Fruit fly (Drosophila melanogaster) whole organism, prepupa: Measurements from ENCODE around the gene CG12531.

Experiments
- Blimp-1 ChIP-seq: fragments of 200-800 bp; sonication (Bioruptor generic); optimal IDR thresholded peaks from 3 replicates; lab custom pipeline; 2017; ENCODE audit warnings: missing biosample characterization, missing genetic modification characterization, mild to moderate bottlenecking, moderate library complexity, missing genetic modification reagents
- CG10631 ChIP-seq: fragments of 200-800 bp; sonication (Bioruptor generic); optimal IDR thresholded peaks from 2 replicates; lab custom pipeline; 2016; ENCODE audit warnings: missing biosample characterization, missing genetic modification characterization
- CG11294 ChIP-seq: fragments of 200-800 bp; sonication (Bioruptor generic); IDR thresholded peaks from 2 replicates; pipeline ENCODE4 v1.3.6; 2022; ENCODE audit warnings: missing biosample characterization, missing genetic modification characterization
- CG15336 ChIP-seq: fragments of 200-800 bp; sonication (Bioruptor generic); IDR thresholded peaks from 2 replicates; pipeline ENCODE4 v1.3.6; 2022; ENCODE audit warnings: missing biosample characterization, missing genetic modification characterization
- CG1621 ChIP-seq: fragments of 200-800 bp; sonication (Bioruptor generic); optimal IDR thresholded peaks from 3 replicates; lab custom pipeline; 2018; ENCODE audit warnings: missing biosample characterization, mild to moderate bottlenecking, missing genetic modification characterization
- CG16779 ChIP-seq: fragments of 200-800 bp; sonication (Bioruptor generic); optimal IDR thresholded peaks from 3 replicates; lab custom pipeline; 2017; ENCODE audit warnings: missing biosample characterization, mild to moderate bottlenecking, missing genetic modification characterization
- CG31627 ChIP-seq: fragments of 200-800 bp; sonication (Bioruptor generic); optimal IDR thresholded peaks from 3 replicates; lab custom pipeline; 2016; ENCODE audit warnings: missing biosample characterization, missing genetic modification characterization
- CG32006 ChIP-seq: fragments of 200-800 bp; sonication (Bioruptor generic); optimal IDR thresholded peaks from 3 replicates; lab custom pipeline; 2017; ENCODE audit warnings: missing biosample characterization, mild to moderate bottlenecking, missing genetic modification characterization
- CG34406 ChIP-seq: fragments of 200-800 bp; sonication (Bioruptor generic); optimal IDR thresholded peaks from 3 replicates; lab custom pipeline; 2016; ENCODE audit warnings: missing biosample characterization, missing genetic modification characterization
- CG3919 ChIP-seq: fragments of 200-800 bp; sonication (Bioruptor generic); optimal IDR thresholded peaks from 3 replicates; lab custom pipeline; 2016; ENCODE audit warnings: missing biosample characterization, missing genetic modification characterization
- CG6163 ChIP-seq: fragments of 200-800 bp; sonication (Bioruptor generic); IDR thresholded peaks from 3 replicates; pipeline ENCODE4 v1.3.6; 2022; ENCODE audit warnings: missing biosample characterization, missing genetic modification characterization
- CG6808 ChIP-seq: fragments of 200-800 bp; sonication (Bioruptor generic); optimal IDR thresholded peaks from 3 replicates; lab custom pipeline; 2017; ENCODE audit warnings: missing biosample characterization, missing genetic modification characterization, mild to moderate bottlenecking, moderate library complexity, missing genetic modification reagents
- CG6854 ChIP-seq: fragments of 200-800 bp; sonication (Bioruptor generic); optimal IDR thresholded peaks from 2 replicates; lab custom pipeline; 2017; ENCODE audit warnings: missing biosample characterization, mild to moderate bottlenecking, missing genetic modification characterization
- CG7368 ChIP-seq: fragments of 200-800 bp; sonication (Bioruptor generic); optimal IDR thresholded peaks from 3 replicates; lab custom pipeline; 2016; ENCODE audit warnings: missing biosample characterization, missing genetic modification characterization
- CG8119 ChIP-seq: fragments of 200-800 bp; sonication (Bioruptor generic); IDR thresholded peaks from 3 replicates; pipeline ENCODE4 v1.3.6; 2022; ENCODE audit warnings: missing biosample characterization, missing genetic modification characterization
- CG8319 ChIP-seq: fragments of 200-800 bp; sonication (Bioruptor generic); optimal IDR thresholded peaks from 3 replicates; lab custom pipeline; 2016; ENCODE audit warnings: missing biosample characterization, missing genetic modification characterization
- CG8632 ChIP-seq: fragments of 200-800 bp; sonication (Bioruptor generic); optimal IDR thresholded peaks from 3 replicates; lab custom pipeline; 2016; ENCODE audit warnings: missing biosample characterization, missing genetic modification characterization
- CG9139 ChIP-seq: fragments of 200-800 bp; sonication (Bioruptor generic); optimal IDR thresholded peaks from 3 replicates; lab custom pipeline; 2017; ENCODE audit warnings: missing biosample characterization, mild to moderate bottlenecking, missing genetic modification characterization
- Eip75B ChIP-seq: fragments of 200-800 bp; sonication (Bioruptor generic); optimal IDR thresholded peaks from 3 replicates; lab custom pipeline; 2016; ENCODE audit warnings: missing biosample characterization, missing genetic modification characterization
- Eip78C ChIP-seq: fragments of 200-800 bp; sonication (Bioruptor generic); peaks from one replicate; lab custom pipeline; 2016; ENCODE audit warnings: missing biosample characterization, missing genetic modification characterization
- Eip93F ChIP-seq: fragments of 200-800 bp; sonication (Bioruptor generic); optimal IDR thresholded peaks from 2 replicates; lab custom pipeline; 2016; ENCODE audit warnings: missing biosample characterization, mild to moderate bottlenecking, missing genetic modification characterization
- Ets21C ChIP-seq: fragments of 200-800 bp; sonication (Bioruptor generic); optimal IDR thresholded peaks from 3 replicates; lab custom pipeline; 2016; ENCODE audit warnings: missing biosample characterization, missing genetic modification characterization
- Ets96B ChIP-seq: fragments of 200-800 bp; optimal IDR thresholded peaks from 2 replicates; lab custom pipeline; 2019; ENCODE audit warnings: missing biosample characterization, mild to moderate bottlenecking, missing genetic modification characterization, moderate library complexity
- Gug ChIP-seq: fragments of 200-800 bp; sonication (Bioruptor generic); IDR thresholded peaks from 2 replicates; pipeline ENCODE4 v1.3.6; 2022; ENCODE audit warnings: missing biosample characterization, missing genetic modification characterization
- Hr38 ChIP-seq: sonication (Bioruptor generic); optimal IDR thresholded peaks from 2 replicates; lab custom pipeline; 2016; ENCODE audit warnings: missing biosample characterization, missing genetic modification characterization
- Hr39 ChIP-seq: fragments of 200-800 bp; sonication (Bioruptor generic); optimal IDR thresholded peaks from 2 replicates; lab custom pipeline; 2016; ENCODE audit warnings: missing biosample characterization, missing genetic modification characterization
- Hr4 ChIP-seq: fragments of 200-800 bp; sonication (Bioruptor generic); optimal IDR thresholded peaks from 3 replicates; lab custom pipeline; 2016; ENCODE audit warnings: missing biosample characterization, missing genetic modification characterization
- Lpt ChIP-seq: fragments of 200-800 bp; sonication (Bioruptor generic); optimal IDR thresholded peaks from 3 replicates; lab custom pipeline; 2016; ENCODE audit warnings: missing biosample characterization, missing genetic modification characterization
- Met ChIP-seq: fragments of 200-800 bp; sonication (Bioruptor generic); optimal IDR thresholded peaks from 3 replicates; lab custom pipeline; 2016; ENCODE audit warnings: missing biosample characterization, missing genetic modification characterization
- OdsH ChIP-seq: fragments of 200-800 bp; sonication (Bioruptor generic); optimal IDR thresholded peaks from 3 replicates; lab custom pipeline; 2016; ENCODE audit warnings: missing biosample characterization, missing genetic modification characterization
- Smox ChIP-seq: fragments of 200-800 bp; sonication (Bioruptor generic); optimal IDR thresholded peaks from 3 replicates; lab custom pipeline; 2016; ENCODE audit warnings: missing biosample characterization, missing genetic modification characterization
- Sox14 ChIP-seq: fragments of 200-800 bp; sonication (Bioruptor generic); optimal IDR thresholded peaks from 3 replicates; lab custom pipeline; 2016; ENCODE audit warnings: missing biosample characterization, missing genetic modification characterization
- Sox15 ChIP-seq: fragments of 200-800 bp; sonication (Bioruptor generic); optimal IDR thresholded peaks from 3 replicates; lab custom pipeline; 2016; ENCODE audit warnings: missing biosample characterization, missing genetic modification characterization
- acj6 ChIP-seq: fragments of 200-800 bp; sonication (Bioruptor generic); optimal IDR thresholded peaks from 3 replicates; lab custom pipeline; 2016; ENCODE audit warnings: missing biosample characterization, missing genetic modification characterization
- cyc ChIP-seq: fragments of 200-800 bp; sonication (Bioruptor generic); optimal IDR thresholded peaks from 3 replicates; lab custom pipeline; 2016; ENCODE audit warnings: missing biosample characterization, missing genetic modification characterization
- dac ChIP-seq: fragments of 200-800 bp; sonication (Bioruptor generic); optimal IDR thresholded peaks from 2 replicates; lab custom pipeline; 2017; ENCODE audit warnings: missing biosample characterization, mild to moderate bottlenecking, missing genetic modification characterization
- dsx ChIP-seq: fragments of 200-800 bp; optimal IDR thresholded peaks from 3 replicates; lab custom pipeline; 2019; ENCODE audit warnings: missing biosample characterization, mild to moderate bottlenecking, missing genetic modification characterization, moderate library complexity; ENCODE audit not compliant: poor library complexity, severe bottlenecking
- esn ChIP-seq: fragments of 200-800 bp; sonication (Bioruptor generic); optimal IDR thresholded peaks from 2 replicates; lab custom pipeline; 2016; ENCODE audit warnings: missing biosample characterization, mild to moderate bottlenecking, missing genetic modification characterization, moderate library complexity
- fd85E ChIP-seq: fragments of 200-800 bp; sonication (Bioruptor generic); optimal IDR thresholded peaks from 3 replicates; lab custom pipeline; 2016; ENCODE audit warnings: missing biosample characterization, missing genetic modification characterization
- fkh ChIP-seq: fragments of 200-800 bp; sonication (Bioruptor generic); optimal IDR thresholded peaks from 3 replicates; lab custom pipeline; 2017; ENCODE audit warnings: missing biosample characterization, mild to moderate bottlenecking, missing genetic modification characterization, moderate library complexity
- spab ChIP-seq: fragments of 200-800 bp; sonication (Bioruptor generic); optimal IDR thresholded peaks from 2 replicates; lab custom pipeline; 2017; ENCODE audit warnings: missing biosample characterization, mild to moderate bottlenecking, missing genetic modification characterization, missing genetic modification reagents
- ss ChIP-seq, 2 experiments: fragments of 200-800 bp; sonication (Bioruptor generic); optimal IDR thresholded peaks; 2 replicates in 1 of 2; 3 replicates in 1 of 2; lab custom pipeline; 2017 to 2018; ENCODE audit warnings: mild to moderate bottlenecking in 2 of 2, missing biosample characterization in 2 of 2, missing genetic modification characterization in 2 of 2, moderate library complexity in 1 of 2
- topi ChIP-seq: fragments of 200-800 bp; sonication (Bioruptor generic); optimal IDR thresholded peaks from 3 replicates; lab custom pipeline; 2016; ENCODE audit warnings: missing biosample characterization, missing genetic modification characterization
- vri ChIP-seq: fragments of 200-800 bp; sonication (Bioruptor generic); optimal IDR thresholded peaks from 3 replicates; lab custom pipeline; 2016; ENCODE audit warnings: missing biosample characterization, mild to moderate bottlenecking, missing genetic modification characterization

The CG12531 gene

DNA sequence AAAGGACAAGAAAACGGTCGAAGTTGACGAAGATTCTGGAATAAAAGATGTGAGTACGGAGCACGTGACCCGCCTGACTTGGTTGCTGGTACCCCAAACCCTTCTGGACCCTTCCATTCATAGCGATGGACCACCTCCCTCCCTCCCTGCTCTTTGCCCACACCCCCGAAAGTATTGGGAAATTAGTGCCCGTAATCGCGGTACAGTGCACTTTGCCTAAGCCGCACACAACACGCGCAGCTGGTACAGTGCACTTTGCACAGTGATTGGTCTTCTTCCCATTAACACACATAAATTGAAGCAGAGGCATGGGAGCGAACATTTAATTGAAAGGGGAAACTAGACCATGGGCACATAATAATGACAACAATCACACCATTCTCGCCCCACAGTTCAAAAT, 34.7 kb upstream of the CG12531 start:
- TF ChIP-seq CG11294 (GFP tag; lab: Robert Waterston, UW) (no peak), vri (no peak), Smox (no peak)

dm6 chrX:19688848-19689247, 29.9 kb upstream of the CG12531 start, which contains the start of gene CG14227:
CG14227 (minus strand) TSS chrX:19688948.
- no peak for TF ChIP-seq CG9139 (GFP tag; lab: Kevin White, UChicago)
- TF ChIP-seq CG8119, result no peak
- TF ChIP-seq topi, result no peak
- no peak for TF ChIP-seq CG6854
- TF ChIP-seq Eip75B (GFP tag; lab: Kevin White, UChicago), result no peak
- TF ChIP-seq cyc (GFP tag; lab: Kevin White, UChicago), result no peak
- no peak for TF ChIP-seq dsx
- TF ChIP-seq Hr39, result no peak
- no peak for TF ChIP-seq Sox14
- TF ChIP-seq, all 60 proteins: peak for 0

DNA sequence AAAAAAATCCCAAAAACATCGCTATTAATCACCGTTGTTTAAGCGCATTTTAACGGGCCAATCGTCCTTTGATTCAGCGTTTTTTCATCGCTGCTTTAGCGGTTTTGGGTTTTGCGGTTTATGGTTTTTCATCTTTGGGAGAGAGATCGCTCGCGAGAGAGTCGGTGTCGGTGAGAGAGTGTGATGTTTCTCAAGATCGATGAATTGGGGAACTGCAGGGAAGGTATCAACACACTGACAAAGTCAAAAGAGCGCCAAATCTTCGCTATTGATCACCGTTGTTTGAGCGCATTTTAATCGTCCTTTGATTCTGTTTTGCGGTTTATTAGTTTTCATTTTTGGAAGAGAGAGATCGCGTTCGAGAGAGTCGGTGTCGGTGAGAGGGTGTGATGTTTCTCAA, 28.7 kb upstream of the CG12531 start:
- no peak for TF ChIP-seq Sox14
- TF ChIP-seq CG34406 (GFP tag; lab: Kevin White, UChicago), result no peak
- TF ChIP-seq Eip93F, result no peak
- no peak for TF ChIP-seq Smox
- no peak for TF ChIP-seq topi
- no peak for TF ChIP-seq ss (GFP tag; optimal IDR thresholded peaks at IDR 0.05; lab: Kevin White, UChicago)
- no peak for TF ChIP-seq CG31627
- no peak for TF ChIP-seq Ets21C (GFP tag; lab: Kevin White, UChicago)
- TF ChIP-seq spab (GFP tag; lab: Kevin White, UChicago), result no peak
- no peak for TF ChIP-seq Hr39
- TF ChIP-seq OdsH (GFP tag; lab: Kevin White, UChicago), result no peak
- no peak for TF ChIP-seq Met (GFP tag; lab: Kevin White, UChicago)
- no peak for TF ChIP-seq CG11294 (GFP tag; lab: Robert Waterston, UW)
- no peak for TF ChIP-seq fkh (GFP tag; lab: Kevin White, UChicago)
- TF ChIP-seq CG9139 (GFP tag; lab: Kevin White, UChicago), result no peak
- TF ChIP-seq CG8119, result no peak
- TF ChIP-seq CG8632 (GFP tag; lab: Kevin White, UChicago), result no peak
- TF ChIP-seq Sox15 (GFP tag; lab: Kevin White, UChicago), result no peak
- no peak for TF ChIP-seq fd85E (GFP tag; lab: Kevin White, UChicago)

DNA sequence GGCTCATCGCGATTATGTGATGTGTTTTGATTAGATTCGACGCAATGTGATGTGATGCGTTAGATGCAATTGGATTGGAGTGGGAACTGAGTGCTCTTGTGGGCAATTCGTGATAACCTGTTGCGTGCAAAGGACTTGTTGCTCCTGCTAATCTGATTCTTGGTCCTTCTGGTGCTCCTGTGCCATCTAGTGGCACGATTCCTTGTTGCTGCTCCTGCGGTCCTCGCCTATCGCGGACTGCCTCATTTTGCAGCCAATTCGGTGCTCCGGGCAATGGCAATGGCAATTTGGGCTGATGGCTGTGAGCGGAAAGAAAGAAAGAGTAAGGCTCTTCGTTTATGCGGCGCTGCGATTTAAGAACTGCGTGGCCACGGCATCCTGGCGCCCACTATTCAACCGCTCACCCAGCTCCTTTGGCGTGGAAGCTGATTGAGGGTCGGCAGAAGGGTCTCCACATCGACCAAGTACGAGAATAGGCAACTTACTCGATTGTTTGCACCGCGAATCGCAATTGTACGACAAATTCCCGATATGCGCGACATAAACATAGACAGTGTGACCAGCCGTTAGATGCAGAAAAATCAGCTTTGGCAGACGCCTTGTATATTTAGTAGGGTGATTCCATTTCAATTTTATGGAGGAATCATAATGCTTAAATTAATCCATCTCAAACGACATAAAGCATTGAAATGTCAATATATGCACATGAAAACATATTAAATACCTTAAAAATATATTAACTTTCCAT, 25.6 kb upstream of the CG12531 start, which contains the start of gene Mer:
Gene Mer (minus strand): TSS at position 550 of the 748 bp plus-strand sequence.
- TF ChIP-seq CG10631 (GFP tag; lab: Kevin White, UChicago) (peak; percentile 66), Ets96B (tag; lab: Kevin White, UChicago) (peak; percentile 82), Gug (GFP tag; lab: Robert Waterston, UW) (peak; percentile 80), dac (peak; percentile 79), spab (GFP tag; lab: Kevin White, UChicago) (peak; percentile 65), Ets21C (GFP tag; lab: Kevin White, UChicago) (peak; percentile 76), CG8319 (GFP tag; lab: Kevin White, UChicago) (peak; percentile 69), fkh (GFP tag; lab: Kevin White, UChicago) (no peak), Hr4 (GFP tag; lab: Kevin White, UChicago) (peak; percentile 86), CG3919 (GFP tag; lab: Kevin White, UChicago) (peak; percentile 87), CG9139 (GFP tag; lab: Kevin White, UChicago) (no peak), CG16779 (tag; lab: Kevin White, UChicago) (peak; percentile 80), esn (GFP tag; lab: Kevin White, UChicago) (peak; percentile 88), Met (GFP tag; lab: Kevin White, UChicago) (peak; percentile 18), Lpt (GFP tag; lab: Kevin White, UChicago) (peak; percentile 84), Eip78C (GFP tag; lab: Kevin White, UChicago) (peak; percentile 94), CG32006 (GFP tag; lab: Kevin White, UChicago) (peak; percentile 89), Hr39 (peak; percentile 82), CG1621 (tag; lab: Kevin White, UChicago) (peak; percentile 84), vri (no peak), acj6 (GFP tag; lab: Kevin White, UChicago) (peak; percentile 86), CG7368 (GFP tag; lab: Kevin White, UChicago) (peak; percentile 92), Sox15 (GFP tag; lab: Kevin White, UChicago) (peak; percentile 73), Hr38 (GFP tag; lab: Kevin White, UChicago) (no peak), Blimp-1 (GFP tag; lab: Kevin White, UChicago) (peak; percentile 67), ss (GFP tag; optimal IDR thresholded peaks at IDR 0.05; lab: Kevin White, UChicago) (peak; percentile 81 to 85), Sox14 (peak; percentile 88), CG8632 (GFP tag; lab: Kevin White, UChicago) (peak; percentile 80), CG15336 (GFP tag; lab: Robert Waterston, UW) (peak; percentile 91), CG6808 (GFP tag; lab: Kevin White, UChicago) (peak; percentile 84), CG6163 (GFP tag; lab: Robert Waterston, UW) (peak; percentile 91)
